Comparison of ENCODE assay signal across 4 worm cellular contexts in the genomic region with DNA sequence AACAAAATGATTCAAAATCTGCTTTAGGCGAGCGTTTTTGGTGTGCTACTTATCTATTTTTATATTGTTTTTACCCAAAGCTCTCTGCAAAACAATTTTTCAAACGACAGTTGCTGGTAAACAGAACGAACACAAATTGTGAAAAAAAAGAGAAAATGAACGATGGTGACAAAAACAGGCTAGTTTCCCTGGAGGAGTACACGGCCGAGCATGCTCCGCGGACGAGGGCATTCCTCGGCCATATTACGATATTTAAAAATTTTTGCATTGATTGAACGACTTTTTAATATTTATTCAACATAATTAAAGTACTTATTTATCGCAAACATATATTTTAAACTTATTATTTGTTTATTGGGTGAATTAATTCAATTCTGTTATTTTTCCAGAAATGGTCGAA.
TF ChIP-seq lines count a peak whose summit lies in the region.

A gene (minus strand): TSS at position 157 of the 400 bp plus-strand sequence.
A gene (plus strand): TSS at position 390 of the 400 bp plus-strand sequence.

TF ChIP-seq in whole organism, L2 larva, 48 proteins besides CTCF, POLR2A, EP300 and RAD21:
- TF ChIP-seq lin-13 (GFP tag; optimal IDR thresholded peaks at IDR 0.05; lab: Kevin White, UChicago) (no peak), nhr-77 (tag; optimal IDR thresholded peaks at IDR 0.05; lab: Kevin White, UChicago) (no peak), gmeb-1 (tag; optimal IDR thresholded peaks at IDR 0.05; lab: Kevin White, UChicago) (peak; percentile 56), skn-1 (tag; optimal IDR thresholded peaks at IDR 0.05; lab: Kevin White, UChicago) (peak; percentile 63), elt-1 (tag; optimal IDR thresholded peaks at IDR 0.05; lab: Kevin White, UChicago) (no peak), C34F6.9 (tag; optimal IDR thresholded peaks at IDR 0.05; lab: Kevin White, UChicago) (peak; percentile 60), fos-1 (tag; optimal IDR thresholded peaks at IDR 0.05; lab: Kevin White, UChicago) (peak; percentile 40), lin-11 (tag; optimal IDR thresholded peaks at IDR 0.05; lab: Kevin White, UChicago) (peak; percentile 3), lsy-2 (tag; optimal IDR thresholded peaks at IDR 0.05; lab: Kevin White, UChicago) (peak; percentile 19 to 83), crh-2 (tag; optimal IDR thresholded peaks at IDR 0.05; lab: Kevin White, UChicago) (peak; percentile 63), Y55F3AM.14 (GFP tag; optimal IDR thresholded peaks at IDR 0.05; lab: Kevin White, UChicago) (no peak), ztf-11 (tag; optimal IDR thresholded peaks at IDR 0.05; lab: Kevin White, UChicago) (no peak), sma-9 (GFP tag; optimal IDR thresholded peaks at IDR 0.05; lab: Kevin White, UChicago) (peak; percentile 68), sma-9 (tag; optimal IDR thresholded peaks at IDR 0.05; lab: Kevin White, UChicago) (no peak), ceh-16 (tag; optimal IDR thresholded peaks at IDR 0.05; lab: Kevin White, UChicago) (no peak)

TF ChIP-seq in whole organism, L4 larva, 104 proteins besides CTCF, POLR2A, EP300 and RAD21 (continues in another document):
- TF ChIP-seq saeg-2 (GFP tag; IDR thresholded peaks at IDR 0.05; lab: Robert Waterston, UW) (no peak), zfp-2 (tag; optimal IDR thresholded peaks at IDR 0.05; lab: Kevin White, UChicago) (no peak), daf-19 (GFP tag; conservative IDR thresholded peaks at IDR 0.05; lab: Robert Waterston, UW) (no peak), Y5F2A.4 (GFP tag; optimal IDR thresholded peaks at IDR 0.05; lab: Kevin White, UChicago) (no peak), F10B5.3 (tag; optimal IDR thresholded peaks at IDR 0.05; lab: Kevin White, UChicago) (no peak), daf-16 (GFP tag; optimal IDR thresholded peaks at IDR 0.05; lab: Kevin White, UChicago) (peak in 1 of 2 experiments; percentile 61), daf-16 (tag; optimal IDR thresholded peaks at IDR 0.05; lab: Kevin White, UChicago) (peak; percentile 79), nhr-102 (tag; optimal IDR thresholded peaks at IDR 0.05; lab: Kevin White, UChicago) (no peak), ZK337.2 (GFP tag; IDR thresholded peaks at IDR 0.05; lab: Robert Waterston, UW) (peak; percentile 84), dmd-9 (GFP tag; IDR thresholded peaks at IDR 0.05; lab: Robert Waterston, UW) (peak; percentile 56; the same call in 1 of the 2 replicates), T26A8.4 (GFP tag; IDR thresholded peaks at IDR 0.05; lab: Robert Waterston, UW) (no peak), nhr-77 (tag; optimal IDR thresholded peaks at IDR 0.05; lab: Kevin White, UChicago) (no peak), pha-4 (GFP tag; IDR thresholded peaks at IDR 0.05; lab: Robert Waterston, UW) (no peak), pha-4 (tag; optimal IDR thresholded peaks at IDR 0.05; lab: Kevin White, UChicago) (no peak), arid-1 (GFP tag; conservative IDR thresholded peaks at IDR 0.05; lab: Robert Waterston, UW) (no peak), nhr-48 (tag; optimal IDR thresholded peaks at IDR 0.05; lab: Kevin White, UChicago) (no peak), mdl-1 (tag; optimal IDR thresholded peaks at IDR 0.05; lab: Kevin White, UChicago) (no peak), Y48G9A.11 (GFP tag; IDR thresholded peaks at IDR 0.05; lab: Robert Waterston, UW) (peak; percentile 30; the same call in 1 of the 2 replicates), aha-1 (tag; lab: Kevin White, UChicago) (peak; percentile 89), mxl-3 (GFP tag; optimal IDR thresholded peaks at IDR 0.05; lab: Kevin White, UChicago) (peak; percentile 18), unc-39 (tag; optimal IDR thresholded peaks at IDR 0.05; lab: Kevin White, UChicago) (no peak), F37D6.2 (tag; optimal IDR thresholded peaks at IDR 0.05; lab: Kevin White, UChicago) (no peak), lin-15B (tag; optimal IDR thresholded peaks at IDR 0.05; lab: Kevin White, UChicago) (no peak), dpl-1 (GFP tag; optimal IDR thresholded peaks at IDR 0.05; lab: Kevin White, UChicago) (peak; percentile 78), duxl-1 (tag; optimal IDR thresholded peaks at IDR 0.05; lab: Kevin White, UChicago; ENCODE audit: poor library complexity) (no peak)

TF ChIP-seq in whole organism, late embryonic, 69 proteins besides CTCF, POLR2A, EP300 and RAD21 (continues in another document):
- TF ChIP-seq fax-1 (tag; optimal IDR thresholded peaks at IDR 0.05; lab: Kevin White, UChicago) (peak; percentile 49), ahr-1 (tag; optimal IDR thresholded peaks at IDR 0.05; lab: Kevin White, UChicago) (no peak), sox-2 (GFP tag; IDR thresholded peaks at IDR 0.05; lab: Robert Waterston, UW) (no peak), unc-42 (tag; optimal IDR thresholded peaks at IDR 0.05; lab: Kevin White, UChicago) (no peak), ceh-2 (tag; optimal IDR thresholded peaks at IDR 0.05; lab: Kevin White, UChicago) (peak; percentile 87), hlh-8 (tag; optimal IDR thresholded peaks at IDR 0.05; lab: Kevin White, UChicago) (peak; percentile 70), elt-2 (tag; optimal IDR thresholded peaks at IDR 0.05; lab: Kevin White, UChicago) (no peak), ceh-9 (tag; optimal IDR thresholded peaks at IDR 0.05; lab: Kevin White, UChicago) (no peak), ets-4 (tag; optimal IDR thresholded peaks at IDR 0.05; lab: Kevin White, UChicago) (peak; percentile 83), ceh-31 (tag; optimal IDR thresholded peaks at IDR 0.05; lab: Kevin White, UChicago) (peak; percentile 88), ceh-19 (GFP tag; optimal IDR thresholded peaks at IDR 0.05; lab: Kevin White, UChicago) (no peak), eyg-1 (tag; optimal IDR thresholded peaks at IDR 0.05; lab: Kevin White, UChicago) (no peak), rnt-1 (tag; optimal IDR thresholded peaks at IDR 0.05; lab: Kevin White, UChicago) (peak; percentile 37), zip-5 (tag; optimal IDR thresholded peaks at IDR 0.05; lab: Kevin White, UChicago) (peak; percentile 76), pha-4 (tag; optimal IDR thresholded peaks at IDR 0.05; lab: Kevin White, UChicago) (no peak), fkh-6 (tag; optimal IDR thresholded peaks at IDR 0.05; lab: Kevin White, UChicago) (peak; percentile 15), pax-1 (tag; optimal IDR thresholded peaks at IDR 0.05; lab: Kevin White, UChicago) (no peak), F13H6.1 (tag; optimal IDR thresholded peaks at IDR 0.05; lab: Kevin White, UChicago) (peak; percentile 34), pqm-1 (tag; optimal IDR thresholded peaks at IDR 0.05; lab: Kevin White, UChicago) (no peak), ztf-16 (tag; optimal IDR thresholded peaks at IDR 0.05; lab: Kevin White, UChicago) (no peak), elt-4 (tag; optimal IDR thresholded peaks at IDR 0.05; lab: Kevin White, UChicago) (no peak), Y22D7AL.16 (tag; optimal IDR thresholded peaks at IDR 0.05; lab: Kevin White, UChicago) (no peak), ceh-18 (tag; optimal IDR thresholded peaks at IDR 0.05; lab: Kevin White, UChicago) (no peak), C08G9.2 (tag; optimal IDR thresholded peaks at IDR 0.05; lab: Kevin White, UChicago) (peak; percentile 82), ceh-14 (tag; optimal IDR thresholded peaks at IDR 0.05; lab: Kevin White, UChicago) (peak; percentile 30), mec-3 (tag; optimal IDR thresholded peaks at IDR 0.05; lab: Kevin White, UChicago; ENCODE audit: borderline replicate concordance) (no peak), C38D4.7 (GFP tag; optimal IDR thresholded peaks at IDR 0.05; lab: Kevin White, UChicago) (no peak)

TF ChIP-seq in whole organism, mixed stage, embryonic, 35 proteins besides CTCF, POLR2A, EP300 and RAD21:
- TF ChIP-seq nhr-28 (tag; optimal IDR thresholded peaks at IDR 0.05; lab: Kevin White, UChicago) (no peak), ham-2 (GFP tag; optimal IDR thresholded peaks at IDR 0.05; lab: Kevin White, UChicago) (peak; percentile 24), ceh-39 (tag; optimal IDR thresholded peaks at IDR 0.05; lab: Kevin White, UChicago) (no peak)
